Fruit fly (Drosophila melanogaster): ENCODE data around the gene CG31465.

Gene CG31465

DNA sequence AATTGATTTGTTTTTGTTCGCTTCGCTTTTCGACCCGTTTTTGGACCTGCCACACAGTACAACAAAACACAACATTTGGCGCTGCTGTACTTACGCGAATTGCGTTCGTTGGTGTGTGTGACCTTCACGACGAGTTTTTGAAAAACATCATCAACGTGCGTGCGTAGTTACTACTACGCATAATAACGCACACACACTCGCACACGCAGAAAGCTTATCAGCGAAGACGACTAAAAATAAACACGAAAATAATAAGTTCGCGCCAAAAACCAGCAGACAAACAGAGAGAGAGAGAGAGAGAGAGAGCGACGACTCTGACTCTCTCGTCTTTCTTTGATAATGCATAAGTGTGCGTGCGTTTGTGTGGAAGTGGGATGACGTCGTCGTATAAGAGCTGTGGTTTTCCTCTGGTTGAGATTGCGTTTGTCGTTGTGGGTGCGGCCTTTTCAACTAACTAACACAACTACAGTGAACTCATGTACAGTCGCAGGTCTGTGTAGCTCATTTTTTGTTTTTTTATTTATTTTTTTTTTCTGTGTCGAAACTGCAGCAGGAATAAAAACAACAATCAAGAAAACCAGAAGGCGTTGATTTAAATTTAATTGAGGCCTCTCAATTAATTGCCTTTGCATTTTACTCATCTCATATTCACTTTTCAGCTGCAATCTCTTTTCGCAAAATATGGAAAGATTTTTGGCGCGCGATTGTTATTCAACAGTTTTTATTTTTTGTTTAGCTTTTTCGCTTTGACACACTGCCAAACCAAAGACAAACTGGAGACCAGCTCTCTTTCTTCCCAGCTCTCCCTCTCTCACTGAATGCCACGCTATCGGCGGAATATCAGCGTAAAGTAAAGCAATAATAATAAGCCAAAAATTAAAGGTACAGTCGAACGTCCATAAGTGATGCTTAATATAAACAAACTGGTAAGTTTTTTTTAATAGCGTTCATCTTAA lies 26.7 kb upstream of the CG31465 start (continued):
- no peak for TF ChIP-seq CG8388 (GFP tag; optimal IDR thresholded peaks at IDR 0.05)
- TF ChIP-seq CG14860 (GFP tag; IDR thresholded peaks at IDR 0.05; ENCODE audit: partially characterized antibody): no peak
- TF ChIP-seq ash1 (GFP tag; optimal IDR thresholded peaks at IDR 0.05): peak; percentile 11
- 0 out of 2 replicates have a peak, but pooled peaks have one; percentile 33 for TF ChIP-seq CG1024 (GFP tag; IDR thresholded peaks at IDR 0.05)
- TF ChIP-seq NK7.1 (GFP tag; optimal IDR thresholded peaks at IDR 0.05): no peak
- TF ChIP-seq rib (GFP tag; IDR thresholded peaks at IDR 0.05): peak; percentile 79; the same call in 1 of the 2 replicates
- TF ChIP-seq Adf1 (GFP tag; IDR thresholded peaks at IDR 0.05): peak; percentile 45; the same call in 1 of the 2 replicates
- no peak for TF ChIP-seq Gug (GFP tag; IDR thresholded peaks at IDR 0.05)
- TF ChIP-seq Max (GFP tag; optimal IDR thresholded peaks at IDR 0.05): no peak
- TF ChIP-seq Dp (GFP tag; optimal IDR thresholded peaks at IDR 0.05): peak; percentile 63
- TF ChIP-seq yki (optimal IDR thresholded peaks at IDR 0.05): peak; percentile 70
- no peak for TF ChIP-seq H2.0 (GFP tag; IDR thresholded peaks at IDR 0.05)
- no peak for TF ChIP-seq chn (GFP tag; optimal IDR thresholded peaks at IDR 0.05)
- no peak for TF ChIP-seq twi (tag; optimal IDR thresholded peaks at IDR 0.05)
- no peak for TF ChIP-seq CG14710 (tag; optimal IDR thresholded peaks at IDR 0.05)
- TF ChIP-seq CG2202 (tag; optimal IDR thresholded peaks at IDR 0.05): no peak
- no peak for TF ChIP-seq Dref (GFP tag; IDR thresholded peaks at IDR 0.05)
- no peak for TF ChIP-seq Taf1 (GFP tag; IDR thresholded peaks at IDR 0.05)
- no peak for TF ChIP-seq CG9797 (GFP tag; optimal IDR thresholded peaks at IDR 0.05)
- TF ChIP-seq wor (GFP tag; IDR thresholded peaks at IDR 0.05): no peak
- no peak for TF ChIP-seq caup (GFP tag; optimal IDR thresholded peaks at IDR 0.05; ENCODE audit: severe bottlenecking)
- TF ChIP-seq MTF-1 (GFP tag; optimal IDR thresholded peaks at IDR 0.05; ENCODE audit: borderline replicate concordance): peak; percentile 15
- TF ChIP-seq CG33557 (GFP tag; optimal IDR thresholded peaks at IDR 0.05): no peak
- no peak for TF ChIP-seq crp (GFP tag; optimal IDR thresholded peaks at IDR 0.05)
- TF ChIP-seq h (optimal IDR thresholded peaks at IDR 0.05): no peak
- TF ChIP-seq HLH54F (GFP tag; optimal IDR thresholded peaks at IDR 0.05): no peak
- no peak for TF ChIP-seq pho (GFP tag; optimal IDR thresholded peaks at IDR 0.05)
- TF ChIP-seq D (optimal IDR thresholded peaks at IDR 0.05): no peak
- TF ChIP-seq D (GFP tag; optimal IDR thresholded peaks at IDR 0.05): no peak
- TF ChIP-seq Spps (tag; optimal IDR thresholded peaks at IDR 0.05): no peak
- no peak for TF ChIP-seq CG7928 (GFP tag; optimal IDR thresholded peaks at IDR 0.05)
- TF ChIP-seq CG30431 (GFP tag; optimal IDR thresholded peaks at IDR 0.05): no peak
- TF ChIP-seq Neu2 (GFP tag; optimal IDR thresholded peaks at IDR 0.05; ENCODE audit: borderline replicate concordance): no peak
- peak; percentile 55 for TF ChIP-seq lab (GFP tag; optimal IDR thresholded peaks at IDR 0.05)
- TF ChIP-seq MBD-R2 (GFP tag; IDR thresholded peaks at IDR 0.05): no peak
- TF ChIP-seq Ets65A (GFP tag): no peak
- TF ChIP-seq lola (GFP tag; optimal IDR thresholded peaks at IDR 0.05): no peak
- TF ChIP-seq Abd-B (GFP tag; optimal IDR thresholded peaks at IDR 0.05): no peak
- TF ChIP-seq CG12942 (GFP tag; optimal IDR thresholded peaks at IDR 0.05): no peak
- 0 out of 2 replicates have a peak, but pooled peaks have one; percentile 12 for TF ChIP-seq al (GFP tag; IDR thresholded peaks at IDR 0.05)
- no peak for TF ChIP-seq Oli (tag; optimal IDR thresholded peaks at IDR 0.05)
- no peak for TF ChIP-seq odd (GFP tag; optimal IDR thresholded peaks at IDR 0.05)
- TF ChIP-seq Ets97D (GFP tag; optimal IDR thresholded peaks at IDR 0.05): no peak
- no peak for TF ChIP-seq pnt (GFP tag; optimal IDR thresholded peaks at IDR 0.05)
- TF ChIP-seq Atf6 (GFP tag; IDR thresholded peaks at IDR 0.05): no peak; the same call in 1 of the 2 replicates
- no peak for TF ChIP-seq HHEX (GFP tag; optimal IDR thresholded peaks at IDR 0.05)
- TF ChIP-seq gt (GFP tag; IDR thresholded peaks at IDR 0.05): no peak
- no peak for TF ChIP-seq repo (GFP tag; optimal IDR thresholded peaks at IDR 0.05)
- TF ChIP-seq CG9215 (GFP tag; IDR thresholded peaks at IDR 0.05): no peak
- no peak for TF ChIP-seq Mes4 (GFP tag; optimal IDR thresholded peaks at IDR 0.05)
